Fruit fly (Drosophila melanogaster) whole organism, wandering third instar larva: Measurements from ENCODE around the gene Mulk.

ENCODE experiments used
- Abd-B ChIP-seq: fragments of >200 bp; optimal IDR thresholded peaks from 2 replicates; lab custom pipeline; 2017; ENCODE audit warnings: missing biosample characterization, missing genetic modification characterization
- CG32264 ChIP-seq: fragments of 200-800 bp; sonication (Bioruptor generic); optimal IDR thresholded peaks from 2 replicates; lab custom pipeline; 2016; ENCODE audit warnings: missing biosample characterization, missing genetic modification characterization
- CG9705 ChIP-seq: fragments of 200-800 bp; sonication (Bioruptor generic); optimal IDR thresholded peaks from 2 replicates; lab custom pipeline; 2018; ENCODE audit warnings: missing biosample characterization, mild to moderate bottlenecking, missing genetic modification characterization
- CrebA ChIP-seq: fragments of 200-800 bp; sonication (Bioruptor generic); optimal IDR thresholded peaks from 2 replicates; lab custom pipeline; 2016; ENCODE audit warnings: missing biosample characterization, mild to moderate bottlenecking, missing genetic modification characterization, borderline replicate concordance
- Dfd ChIP-seq: fragments of >200 bp; optimal IDR thresholded peaks from 2 replicates; lab custom pipeline; 2017; ENCODE audit warnings: missing biosample characterization, missing genetic modification characterization
- Dif ChIP-seq: fragments of 200-275, 200-300 bp; sonication (Bioruptor generic); optimal IDR thresholded peaks from 2 replicates; lab custom pipeline; 2018; ENCODE audit warnings: missing biosample characterization, missing genetic modification characterization; ENCODE audit not compliant: partially characterized antibody
- GATAd ChIP-seq: sonication (Bioruptor generic); optimal IDR thresholded peaks from 2 replicates; lab custom pipeline; 2016; ENCODE audit warnings: missing biosample characterization, missing genetic modification characterization
- HLH106 ChIP-seq: fragments of 200-800 bp; optimal IDR thresholded peaks from 3 replicates; lab custom pipeline; 2019; ENCODE audit warnings: missing biosample characterization, mild to moderate bottlenecking, missing genetic modification characterization, moderate library complexity
- Hnf4 ChIP-seq: fragments of 200-800 bp; sonication (Bioruptor generic); optimal IDR thresholded peaks from 2 replicates; lab custom pipeline; 2016; ENCODE audit warnings: missing biosample characterization, mild to moderate bottlenecking, missing genetic modification characterization
- Hr78 ChIP-seq: fragments of >200 bp; optimal IDR thresholded peaks from 2 replicates; lab custom pipeline; 2017; ENCODE audit warnings: missing biosample characterization, missing genetic modification characterization
- Hr83 ChIP-seq: fragments of 200-300 bp; sonication (Bioruptor generic); optimal IDR thresholded peaks from 2 replicates; lab custom pipeline; 2016; ENCODE audit warnings: missing biosample characterization, mild to moderate bottlenecking, missing genetic modification characterization, moderate library complexity; ENCODE audit not compliant: poor library complexity, severe bottlenecking
- Jra ChIP-seq: sonication (Bioruptor generic); optimal IDR thresholded peaks from 2 replicates; lab custom pipeline; 2016; ENCODE audit warnings: missing biosample characterization, missing genetic modification characterization
- Mio ChIP-seq: sonication (Bioruptor generic); optimal IDR thresholded peaks from 2 replicates; lab custom pipeline; 2016; ENCODE audit warnings: missing biosample characterization, missing genetic modification characterization
- N ChIP-seq: fragments of >200 bp; optimal IDR thresholded peaks from 2 replicates; lab custom pipeline; 2018; ENCODE audit warnings: missing biosample characterization, missing external identifiers, missing genetic modification characterization
- OdsH ChIP-seq: fragments of 200-800 bp; sonication (Bioruptor generic); optimal IDR thresholded peaks from 2 replicates; lab custom pipeline; 2016; ENCODE audit warnings: missing biosample characterization, mild to moderate bottlenecking, missing genetic modification characterization
- Sp1 ChIP-seq: fragments of 200-800 bp; sonication (Bioruptor generic); optimal IDR thresholded peaks from 3 replicates; lab custom pipeline; 2019; ENCODE audit warnings: missing biosample characterization, mild to moderate bottlenecking, missing genetic modification characterization, moderate library complexity
- Vsx2 ChIP-seq: fragments of 200-300, 225-300 bp; sonication (Bioruptor generic); optimal IDR thresholded peaks from 2 replicates; lab custom pipeline; 2018; ENCODE audit warnings: missing biosample characterization, missing genetic modification characterization; ENCODE audit not compliant: partially characterized antibody
- br ChIP-seq: fragments of 200-800 bp; sonication (Bioruptor generic); optimal IDR thresholded peaks from 2 replicates; lab custom pipeline; 2016; ENCODE audit warnings: missing biosample characterization, missing genetic modification characterization
- brk ChIP-seq: fragments of 200-800 bp; sonication (Bioruptor generic); optimal IDR thresholded peaks from 2 replicates; lab custom pipeline; 2016; ENCODE audit warnings: missing biosample characterization, mild to moderate bottlenecking, missing genetic modification characterization
- dmrt93B ChIP-seq: fragments of 200-800 bp; sonication (Bioruptor generic); optimal IDR thresholded peaks from 2 replicates; lab custom pipeline; 2018; ENCODE audit warnings: missing biosample characterization, mild to moderate bottlenecking, missing genetic modification characterization
- dsf ChIP-seq: sonication (Bioruptor generic); optimal IDR thresholded peaks from 2 replicates; lab custom pipeline; 2016; ENCODE audit warnings: missing biosample characterization, missing genetic modification characterization, borderline replicate concordance
- ey ChIP-seq: fragments of 200-800 bp; sonication (Bioruptor generic); optimal IDR thresholded peaks from 2 replicates; lab custom pipeline; 2016; ENCODE audit warnings: missing biosample characterization, missing genetic modification characterization
- foxo ChIP-seq, 2 experiments: fragments of 200-800 bp; sonication (Bioruptor generic); optimal IDR thresholded peaks; 2 replicates in 1 of 2; 3 replicates in 1 of 2; lab custom pipeline; 2016 to 2017; ENCODE audit warnings: missing biosample characterization in 2 of 2, missing genetic modification characterization in 2 of 2
- fru ChIP-seq: fragments of 200-800 bp; sonication (Bioruptor generic); optimal IDR thresholded peaks from 3 replicates; lab custom pipeline; 2016; ENCODE audit warnings: missing biosample characterization, mild to moderate bottlenecking, missing genetic modification characterization
- h ChIP-seq: fragments of 200-800 bp; sonication (Bioruptor generic); optimal IDR thresholded peaks from 3 replicates; lab custom pipeline; 2016; ENCODE audit warnings: missing biosample characterization, mild to moderate bottlenecking, missing genetic modification characterization
- jim ChIP-seq: fragments of 175-275, 200-325 bp; sonication (Bioruptor generic); optimal IDR thresholded peaks from 2 replicates; lab custom pipeline; 2016; ENCODE audit warnings: missing biosample characterization, mild to moderate bottlenecking, missing genetic modification characterization
- lola ChIP-seq: fragments of >200 bp; optimal IDR thresholded peaks from 2 replicates; lab custom pipeline; 2017; ENCODE audit warnings: missing biosample characterization, missing genetic modification characterization
- pan ChIP-seq: fragments of >200 bp; optimal IDR thresholded peaks from 2 replicates; lab custom pipeline; 2017
- psq ChIP-seq: fragments of 200-800 bp; sonication (Bioruptor generic); optimal IDR thresholded peaks from 3 replicates; lab custom pipeline; 2017; ENCODE audit warnings: missing biosample characterization, mild to moderate bottlenecking, missing genetic modification characterization, moderate library complexity
- rgr ChIP-seq: fragments of 200-800 bp; sonication (Bioruptor generic); optimal IDR thresholded peaks from 3 replicates; lab custom pipeline; 2016; ENCODE audit warnings: missing biosample characterization, mild to moderate bottlenecking, missing genetic modification characterization
- sage ChIP-seq: fragments of 200-800 bp; sonication (Bioruptor generic); optimal IDR thresholded peaks from 2 replicates; lab custom pipeline; 2016; ENCODE audit warnings: missing biosample characterization, mild to moderate bottlenecking, missing genetic modification characterization
- sv ChIP-seq: fragments of 200-800 bp; sonication (Bioruptor generic); optimal IDR thresholded peaks from 3 replicates; lab custom pipeline; 2016; ENCODE audit warnings: missing biosample characterization, missing genetic modification characterization
- usp ChIP-seq: fragments of >200 bp; optimal IDR thresholded peaks from 2 replicates; lab custom pipeline; 2017; ENCODE audit warnings: missing biosample characterization, missing genetic modification characterization
- woc ChIP-seq: sonication (Bioruptor generic); optimal IDR thresholded peaks from 2 replicates; lab custom pipeline; 2016; ENCODE audit warnings: missing biosample characterization, mild to moderate bottlenecking, missing genetic modification characterization

Mulk gene

dm6 chr2L:10294798-10295669 is 25.2 kb downstream of the Mulk start, which contains the start of gene Hand:
TSS of gene Hand (minus strand) at chr2L:10295385.
- no peak for TF ChIP-seq h (GFP tag; lab: Kevin White, UChicago)
- TF ChIP-seq ey (GFP tag; lab: Kevin White, UChicago) = no peak
- TF ChIP-seq HLH106 (tag; lab: Kevin White, UChicago) = no peak
- no peak for TF ChIP-seq Hr78 (GFP tag; lab: Kevin White, UChicago)
- no peak for TF ChIP-seq woc
- no peak for TF ChIP-seq pan
- TF ChIP-seq CG9705 (GFP tag; lab: Kevin White, UChicago) = no peak
- no peak for TF ChIP-seq fru (GFP tag; lab: Kevin White, UChicago)
- no peak for TF ChIP-seq lola (GFP tag; lab: Kevin White, UChicago)
- no peak for TF ChIP-seq sv (GFP tag; lab: Kevin White, UChicago)
- no peak for TF ChIP-seq Dfd
- TF ChIP-seq usp (GFP tag; lab: Kevin White, UChicago) = no peak
- no peak for TF ChIP-seq Abd-B (GFP tag; lab: Kevin White, UChicago)
- no peak for TF ChIP-seq Vsx2 (GFP tag; lab: Kevin White, UChicago)

- no peak for TF ChIP-seq jim (GFP tag; lab: Kevin White, UChicago)
- no peak for TF ChIP-seq fru (GFP tag; lab: Kevin White, UChicago)
- TF ChIP-seq h (GFP tag; lab: Kevin White, UChicago) = no peak
- peak; percentile 33 for TF ChIP-seq N (GFP tag; lab: Kevin White, UChicago)
- TF ChIP-seq Hr83 (GFP tag; lab: Kevin White, UChicago) = no peak
- no peak for TF ChIP-seq lola (GFP tag; lab: Kevin White, UChicago)
- TF ChIP-seq GATAd (GFP tag; lab: Kevin White, UChicago) = no peak
- no peak for TF ChIP-seq dsf (GFP tag; lab: Kevin White, UChicago)
- no peak for TF ChIP-seq woc
- peak; percentile 72 for TF ChIP-seq Dif (GFP tag; lab: Kevin White, UChicago)
- TF ChIP-seq Abd-B (GFP tag; lab: Kevin White, UChicago) = no peak
- no peak for TF ChIP-seq br (GFP tag; lab: Kevin White, UChicago)
- TF ChIP-seq brk (GFP tag; lab: Kevin White, UChicago) = no peak
These were observed 28.5 kb downstream of the Mulk start for dm6 chr2L:10298306-10298705.

dm6 chr2L:10299077-10299809 is 29.4 kb downstream of the Mulk start:
- TF ChIP-seq Sp1 (GFP tag; lab: Kevin White, UChicago) (no peak), CrebA (GFP tag; lab: Kevin White, UChicago) (no peak), jim (GFP tag; lab: Kevin White, UChicago) (no peak), fru (GFP tag; lab: Kevin White, UChicago) (no peak), Hr78 (GFP tag; lab: Kevin White, UChicago) (no peak), sage (peak; percentile 37), brk (GFP tag; lab: Kevin White, UChicago) (no peak), h (GFP tag; lab: Kevin White, UChicago) (no peak), usp (GFP tag; lab: Kevin White, UChicago) (no peak)

dm6 chr2L:10299810-10300147 is 29.9 kb downstream of the Mulk start, which contains the start of gene CYLD:
TSS of gene CYLD (minus strand) at chr2L:10299847.
- TF ChIP-seq Hnf4 (GFP tag; lab: Kevin White, UChicago) (peak; percentile 70), fru (GFP tag; lab: Kevin White, UChicago) (no peak), Abd-B (GFP tag; lab: Kevin White, UChicago) (no peak), lola (GFP tag; lab: Kevin White, UChicago) (no peak), Jra (GFP tag; lab: Kevin White, UChicago) (peak; percentile 56), CG9705 (GFP tag; lab: Kevin White, UChicago) (peak; percentile 34), rgr (GFP tag; lab: Kevin White, UChicago) (peak; percentile 64), CG32264 (GFP tag; lab: Kevin White, UChicago) (no peak), dmrt93B (GFP tag; lab: Kevin White, UChicago) (no peak), psq (peak; percentile 25), ey (GFP tag; lab: Kevin White, UChicago) (peak; percentile 14), Sp1 (GFP tag; lab: Kevin White, UChicago) (no peak), jim (GFP tag; lab: Kevin White, UChicago) (no peak), woc (peak; percentile 4), OdsH (GFP tag; lab: Kevin White, UChicago) (peak; percentile 50), CrebA (GFP tag; lab: Kevin White, UChicago) (no peak), Mio (GFP tag; lab: Kevin White, UChicago) (no peak), foxo (GFP tag; optimal IDR thresholded peaks at IDR 0.05; lab: Kevin White, UChicago) (peak in 1 of 2 experiments; percentile 62), brk (GFP tag; lab: Kevin White, UChicago) (peak; percentile 68), sage (peak; percentile 7), HLH106 (tag; lab: Kevin White, UChicago) (peak; percentile 60)
